Worm (Caenorhabditis elegans) whole organism, late embryonic: ENCODE data around the gene K10B2.4.

Source experiments
- K02D7.2 ChIP-seq: sonication (generic microtip); optimal IDR thresholded peaks from 2 replicates; lab custom pipeline; 2017; ENCODE audit warnings: mild to moderate bottlenecking, missing genetic modification characterization, missing compliant biosample characterization
- Y22D7AL.16 ChIP-seq: sonication (generic microtip); optimal IDR thresholded peaks from 2 replicates; lab custom pipeline; 2016; ENCODE audit warnings: missing genetic modification characterization, missing compliant biosample characterization
- ahr-1 ChIP-seq: sonication (generic microtip); optimal IDR thresholded peaks from 2 replicates; lab custom pipeline; 2016; ENCODE audit warnings: missing genetic modification characterization, missing compliant biosample characterization
- ama-1 ChIP-seq: fragments of 150-350 bp; optimal IDR thresholded peaks from 2 replicates; lab custom pipeline; 2014
- ceh-18 ChIP-seq: sonication (generic microtip); optimal IDR thresholded peaks from 2 replicates; lab custom pipeline; 2016; ENCODE audit warnings: missing genetic modification characterization, missing compliant biosample characterization
- ceh-22 ChIP-seq: sonication (generic microtip); optimal IDR thresholded peaks from 2 replicates; lab custom pipeline; 2017; ENCODE audit warnings: missing biosample characterization, missing genetic modification characterization
- ceh-24 ChIP-seq: sonication (generic microtip); optimal IDR thresholded peaks from 2 replicates; lab custom pipeline; 2016; ENCODE audit warnings: mild to moderate bottlenecking, missing genetic modification characterization, missing compliant biosample characterization
- ceh-45 ChIP-seq: fragments of 200-800 bp; sonication (Bioruptor generic); IDR thresholded peaks from 2 replicates; pipeline ENCODE4 v1.3.6; 2022; ENCODE audit warnings: missing genetic modification reagents, missing genetic modification characterization, missing compliant biosample characterization
- ceh-48 ChIP-seq: sonication (generic microtip); optimal IDR thresholded peaks from 2 replicates; lab custom pipeline; 2016; ENCODE audit warnings: missing genetic modification characterization, inconsistent platforms, missing compliant biosample characterization
- ceh-9 ChIP-seq: sonication (generic microtip); optimal IDR thresholded peaks from 2 replicates; lab custom pipeline; 2016; ENCODE audit warnings: mild to moderate bottlenecking, missing genetic modification characterization, inconsistent platforms, missing compliant biosample characterization
- che-1 ChIP-seq: sonication (generic microtip); optimal IDR thresholded peaks from 2 replicates; lab custom pipeline; 2016; ENCODE audit warnings: mild to moderate bottlenecking, missing genetic modification characterization, missing compliant biosample characterization
- elt-4 ChIP-seq: sonication (generic microtip); optimal IDR thresholded peaks from 2 replicates; lab custom pipeline; 2016; ENCODE audit warnings: missing genetic modification characterization, missing compliant biosample characterization
- eyg-1 ChIP-seq: sonication (generic microtip); optimal IDR thresholded peaks from 2 replicates; lab custom pipeline; 2016; ENCODE audit warnings: missing genotype, missing genetic modification characterization, missing compliant biosample characterization
- fax-1 ChIP-seq: sonication (generic microtip); optimal IDR thresholded peaks from 2 replicates; lab custom pipeline; 2016; ENCODE audit warnings: missing genotype, missing genetic modification characterization, missing compliant biosample characterization
- fkh-6 ChIP-seq: sonication (generic microtip); optimal IDR thresholded peaks from 2 replicates; lab custom pipeline; 2016; ENCODE audit warnings: missing genetic modification characterization, missing compliant biosample characterization
- gmeb-2 ChIP-seq: sonication (generic microtip); optimal IDR thresholded peaks from 2 replicates; lab custom pipeline; 2016; ENCODE audit warnings: missing genetic modification characterization, inconsistent platforms, missing compliant biosample characterization
- hlh-13 ChIP-seq: fragments of 200-800 bp; sonication (Bioruptor generic); optimal IDR thresholded peaks from 2 replicates; lab custom pipeline; 2018; ENCODE audit warnings: mild to moderate bottlenecking, missing genetic modification characterization, missing compliant biosample characterization
- hlh-15 ChIP-seq: sonication (generic microtip); optimal IDR thresholded peaks from 2 replicates; lab custom pipeline; 2016; ENCODE audit warnings: missing genetic modification characterization, missing compliant biosample characterization
- lim-6 ChIP-seq: sonication (generic microtip); optimal IDR thresholded peaks from 2 replicates; lab custom pipeline; 2016; ENCODE audit warnings: missing genetic modification characterization, missing compliant biosample characterization
- madf-2 ChIP-seq: sonication (generic microtip); optimal IDR thresholded peaks from 2 replicates; lab custom pipeline; 2017; ENCODE audit warnings: missing genetic modification characterization, missing compliant biosample characterization
- mec-3 ChIP-seq: sonication (generic microtip); optimal IDR thresholded peaks from 2 replicates; lab custom pipeline; 2016; ENCODE audit warnings: borderline replicate concordance, missing genetic modification characterization, missing compliant biosample characterization
- nfya-1 ChIP-seq: sonication (generic microtip); optimal IDR thresholded peaks from 2 replicates; lab custom pipeline; 2017; ENCODE audit warnings: missing genetic modification characterization, mild to moderate bottlenecking, missing compliant biosample characterization, antibody characterized with exemption, moderate library complexity
- nhr-11 ChIP-seq: fragments of 150-350 bp; optimal IDR thresholded peaks from 2 replicates; lab custom pipeline; 2014; ENCODE audit warnings: missing biosample characterization, missing genetic modification characterization
- nhr-232 ChIP-seq: sonication (generic microtip); optimal IDR thresholded peaks from 2 replicates; lab custom pipeline; 2016; ENCODE audit warnings: missing genetic modification characterization, missing compliant biosample characterization
- odd-2 ChIP-seq: sonication (generic microtip); optimal IDR thresholded peaks from 2 replicates; lab custom pipeline; 2017; ENCODE audit warnings: antibody characterized with exemption, mild to moderate bottlenecking, missing genetic modification characterization, missing compliant biosample characterization
- pax-1 ChIP-seq: fragments of 150-350 bp; optimal IDR thresholded peaks from 2 replicates; lab custom pipeline; 2014; ENCODE audit warnings: missing biosample characterization, missing genetic modification characterization
- pha-2 ChIP-seq: sonication (generic microtip); optimal IDR thresholded peaks from 2 replicates; lab custom pipeline; 2017; ENCODE audit warnings: mild to moderate bottlenecking, missing genetic modification characterization, missing compliant biosample characterization
- pqm-1 ChIP-seq: sonication (generic microtip); optimal IDR thresholded peaks from 2 replicates; lab custom pipeline; 2016; ENCODE audit warnings: missing genetic modification characterization, missing compliant biosample characterization
- pros-1 ChIP-seq: fragments of 150-350 bp; optimal IDR thresholded peaks from 2 replicates; lab custom pipeline; 2014; ENCODE audit warnings: missing biosample characterization, missing genetic modification reagents, missing genetic modification characterization
- rnt-1 ChIP-seq: sonication (generic microtip); optimal IDR thresholded peaks from 2 replicates; lab custom pipeline; 2016; ENCODE audit warnings: missing genetic modification characterization, missing compliant biosample characterization
- sox-4 ChIP-seq: sonication (generic microtip); optimal IDR thresholded peaks from 2 replicates; lab custom pipeline; 2017; ENCODE audit warnings: mild to moderate bottlenecking, missing genetic modification characterization, inconsistent platforms, missing compliant biosample characterization
- syd-9 ChIP-seq: sonication (generic microtip); optimal IDR thresholded peaks from 2 replicates; lab custom pipeline; 2016; ENCODE audit warnings: mild to moderate bottlenecking, missing genetic modification characterization, moderate library complexity, missing compliant biosample characterization
- tbx-2 ChIP-seq: sonication (generic microtip); optimal IDR thresholded peaks from 2 replicates; lab custom pipeline; 2016; ENCODE audit warnings: missing genetic modification characterization, missing compliant biosample characterization
- unc-55 ChIP-seq: sonication (generic microtip); optimal IDR thresholded peaks from 2 replicates; lab custom pipeline; 2017; ENCODE audit warnings: missing biosample characterization, missing genetic modification reagents, missing genetic modification characterization
- unc-86 ChIP-seq: sonication (generic microtip); optimal IDR thresholded peaks from 2 replicates; lab custom pipeline; 2016; ENCODE audit warnings: missing genetic modification characterization, missing compliant biosample characterization
- ztf-16 ChIP-seq: sonication (generic microtip); optimal IDR thresholded peaks from 2 replicates; lab custom pipeline; 2017; ENCODE audit warnings: missing genetic modification characterization, missing compliant biosample characterization

K10B2.4 gene

DNA sequence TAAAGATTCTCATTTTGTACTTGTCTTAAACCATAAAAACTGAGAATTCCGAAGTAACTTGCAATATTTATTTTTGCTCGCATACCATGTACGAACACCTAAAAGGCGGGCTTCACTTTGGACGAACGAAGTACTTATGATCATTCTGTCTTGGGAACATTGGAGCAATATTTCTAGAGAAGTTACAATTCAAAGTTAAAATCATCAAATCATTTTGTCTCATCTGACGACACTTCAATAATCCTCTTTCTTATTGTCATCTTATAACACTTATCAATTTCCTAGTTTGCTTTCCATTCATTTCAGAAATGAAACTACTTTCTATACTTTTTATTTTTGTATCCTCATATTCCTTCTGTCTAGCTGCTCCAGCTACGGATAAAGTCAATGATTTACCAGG lies 5.9 kb upstream of the K10B2.4 start, which contains the start of gene ctsa-4.1:
Gene ctsa-4.1, plus strand, starts transcription at position 301 of the 400 bp plus-strand sequence.
- TF ChIP-seq fkh-6 (tag; lab: Kevin White, UChicago): no peak

DNA sequence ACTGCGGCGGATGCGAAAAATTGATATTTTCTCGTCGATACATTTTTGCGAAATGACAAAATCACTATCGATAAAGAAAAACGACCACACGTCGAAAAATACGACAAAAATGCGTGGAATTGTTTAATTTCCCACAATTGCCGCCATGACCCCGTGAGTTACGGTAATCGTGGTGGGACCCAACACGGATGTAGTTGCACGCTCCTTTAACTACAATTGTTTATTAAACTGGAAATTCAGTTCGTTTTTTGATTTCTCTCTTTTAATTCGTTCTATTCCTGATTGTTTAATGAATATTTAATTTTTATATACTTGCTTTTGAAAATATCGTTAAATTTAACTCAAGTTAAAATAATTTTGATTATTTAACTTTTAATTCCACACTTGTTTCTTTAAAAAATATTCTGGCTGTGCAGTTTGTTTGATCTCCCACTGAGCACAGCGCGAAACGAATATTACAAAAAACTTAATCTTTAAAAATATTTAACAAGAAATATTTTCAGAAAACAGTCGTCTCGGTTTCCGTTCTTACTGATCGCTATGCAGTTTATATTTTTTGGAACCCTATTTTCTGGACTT lies 4.6 kb upstream of the K10B2.4 start, which contains the start of the genes ani-2 and clec-88:
Gene ani-2, minus strand, starts transcription at position 131 of the 579 bp plus-strand sequence.
Gene clec-88, plus strand, starts transcription at position 486 of the 579 bp plus-strand sequence.
- TF ChIP-seq nhr-232: no peak
- TF ChIP-seq ama-1 (lab: Kevin White, UChicago): no peak
- no peak for TF ChIP-seq lim-6 (tag; lab: Kevin White, UChicago)
- TF ChIP-seq odd-2 (tag; lab: Kevin White, UChicago): no peak
- no peak for TF ChIP-seq pqm-1 (tag; lab: Kevin White, UChicago)
- no peak for TF ChIP-seq mec-3
- no peak for TF ChIP-seq elt-4
- no peak for TF ChIP-seq K02D7.2 (tag; lab: Kevin White, UChicago)
- TF ChIP-seq unc-55 (GFP tag; lab: Kevin White, UChicago): no peak
- no peak for TF ChIP-seq hlh-13 (GFP tag; lab: Kevin White, UChicago)
- TF ChIP-seq che-1 (tag; lab: Kevin White, UChicago): no peak
- TF ChIP-seq eyg-1 (tag; lab: Kevin White, UChicago): no peak
- no peak for TF ChIP-seq ceh-48
- no peak for TF ChIP-seq pha-2 (tag; lab: Kevin White, UChicago)
- no peak for TF ChIP-seq ceh-9 (tag; lab: Kevin White, UChicago)

DNA sequence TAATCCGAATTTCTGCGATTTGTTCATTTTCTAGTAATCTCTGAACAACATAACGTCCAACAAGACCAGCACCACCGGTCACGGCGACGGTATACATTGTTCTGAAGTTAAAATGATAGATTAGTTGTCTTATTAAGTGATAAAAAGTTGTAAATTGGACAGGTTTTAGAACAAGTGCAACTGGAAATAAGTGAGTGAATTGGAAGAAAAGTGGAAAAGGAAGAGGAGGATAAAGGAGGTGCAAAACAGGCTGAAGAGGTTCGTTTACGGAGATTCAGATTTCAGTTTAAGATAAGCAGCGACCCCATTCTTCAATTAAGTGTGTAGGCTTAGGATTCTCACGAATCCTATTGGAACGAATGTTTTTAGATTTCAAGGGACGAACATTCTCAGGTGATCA lies 1.9 kb downstream of the K10B2.4 start, which contains the start of gene C32D5.12:
Gene C32D5.12, minus strand, starts transcription at position 101 of the 400 bp plus-strand sequence.
- TF ChIP-seq ceh-48 (no peak), rnt-1 (no peak), tbx-2 (no peak), ceh-22 (tag; lab: Kevin White, UChicago) (no peak), ceh-45 (GFP tag; lab: Robert Waterston, UW) (no peak), fkh-6 (tag; lab: Kevin White, UChicago) (no peak), ahr-1 (tag; lab: Kevin White, UChicago) (no peak), mec-3 (no peak), madf-2 (tag; lab: Kevin White, UChicago) (no peak)

DNA sequence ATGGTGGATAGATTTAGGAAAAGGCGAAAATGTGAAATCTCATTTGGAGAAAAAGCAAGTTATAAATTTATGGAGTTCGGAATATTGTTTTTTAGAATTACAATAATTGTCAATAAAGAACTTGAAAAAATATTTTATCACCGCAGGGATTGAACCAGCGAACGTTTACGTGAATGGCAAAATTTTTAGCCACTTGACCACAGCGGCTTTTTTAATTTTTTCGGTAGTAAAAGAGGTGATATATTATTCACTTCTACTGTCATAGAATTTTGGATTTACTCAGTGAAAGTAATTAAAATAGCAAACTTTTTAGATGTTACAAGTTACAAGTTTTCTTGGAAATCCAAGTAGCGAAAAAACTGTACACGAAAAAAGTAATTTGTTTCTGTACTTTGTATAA lies 2.5 kb downstream of the K10B2.4 start:
- TF ChIP-seq pax-1: no peak
- TF ChIP-seq nhr-11 (tag; lab: Kevin White, UChicago): no peak
- TF ChIP-seq madf-2 (tag; lab: Kevin White, UChicago): no peak
- no peak for TF ChIP-seq hlh-15 (tag; lab: Kevin White, UChicago)
- no peak for TF ChIP-seq unc-86 (tag; lab: Kevin White, UChicago)
- no peak for TF ChIP-seq rnt-1
- TF ChIP-seq Y22D7AL.16: no peak
- no peak for TF ChIP-seq ceh-22 (tag; lab: Kevin White, UChicago)
- TF ChIP-seq ztf-16 (tag; lab: Kevin White, UChicago): no peak
- no peak for TF ChIP-seq gmeb-2 (tag; lab: Kevin White, UChicago)
- TF ChIP-seq nfya-1 (tag; lab: Kevin White, UChicago): no peak
- no peak for TF ChIP-seq syd-9
- no peak for TF ChIP-seq ceh-18
- no peak for TF ChIP-seq sox-4 (tag; lab: Kevin White, UChicago)
- TF ChIP-seq fax-1 (tag; lab: Kevin White, UChicago): no peak
- TF ChIP-seq pros-1 (tag; lab: Kevin White, UChicago): no peak
- no peak for TF ChIP-seq ceh-24
